Fruit fly (Drosophila melanogaster): ENCODE measurements around the gene fbl.

DNA sequence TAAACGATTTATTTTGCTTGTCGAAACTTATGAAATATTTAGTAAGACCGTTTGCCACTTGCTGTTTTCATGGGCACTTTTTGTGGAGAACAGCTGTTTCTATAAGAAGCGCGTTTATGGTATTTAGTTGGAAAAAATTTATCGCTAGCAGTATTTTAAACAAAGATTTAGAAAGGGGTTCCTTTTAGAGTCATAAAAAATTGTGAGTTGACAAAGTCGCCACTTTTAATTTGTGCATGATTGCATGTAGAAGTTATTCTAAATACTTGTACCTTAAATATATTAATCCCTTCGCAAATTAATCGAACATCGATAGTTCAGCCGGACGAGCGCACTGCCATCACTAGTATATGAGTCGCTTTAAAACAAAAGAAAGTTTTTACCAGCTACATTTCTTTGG, 48.1 kb downstream of the fbl start, which contains the start of the genes Las and Psn:
- TF ChIP-seq psq (optimal IDR thresholded peaks at IDR 0.05) (no peak), Myc (optimal IDR thresholded peaks at IDR 0.05) (no peak), insv (optimal IDR thresholded peaks at IDR 0.05) (no peak), ttk (optimal IDR thresholded peaks at IDR 0.05) (no peak), h (optimal IDR thresholded peaks at IDR 0.05) (no peak)

All from Kc167 (cell line).